Worm (Caenorhabditis elegans) whole organism, L4/young adult: ENCODE measurements around the gene T05C1.3.

ENCODE experiments used
- W03F9.2 ChIP-seq: fragments of 150-350 bp; optimal IDR thresholded peaks from 2 replicates; lab custom pipeline; 2014; ENCODE audit warnings: missing biosample characterization, missing genetic modification characterization
- dao-5 ChIP-seq: sonication (generic microtip); optimal IDR thresholded peaks from 2 replicates; lab custom pipeline; 2016; ENCODE audit warnings: missing genotype, missing genetic modification characterization, moderate library complexity, missing compliant biosample characterization
- him-1 ChIP-seq: sonication (generic microtip); optimal IDR thresholded peaks from 2 replicates; lab custom pipeline; 2016; ENCODE audit warnings: missing genotype, missing genetic modification reagents, missing genetic modification characterization, missing compliant biosample characterization

ce11 chrII:4482021-4482420, 7.2 kb downstream of the T05C1.3 start, which contains the start of gene T05C1.2:
- no peak for TF ChIP-seq him-1 (tag; lab: Kevin White, UChicago)
- TF ChIP-seq dao-5 = no peak
- no peak for TF ChIP-seq W03F9.2 (tag; lab: Kevin White, UChicago)
